Worm (Caenorhabditis elegans) whole organism, L4/young adult: Measurements from ENCODE around the gene mob-1.

Experiments
- W03F9.2 ChIP-seq: fragments of 150-350 bp; optimal IDR thresholded peaks from 2 replicates; lab custom pipeline; 2014; ENCODE audit warnings: missing biosample characterization, missing genetic modification characterization
- dao-5 ChIP-seq: sonication (generic microtip); optimal IDR thresholded peaks from 2 replicates; lab custom pipeline; 2016; ENCODE audit warnings: missing genotype, missing genetic modification characterization, moderate library complexity, missing compliant biosample characterization
- him-1 ChIP-seq: sonication (generic microtip); optimal IDR thresholded peaks from 2 replicates; lab custom pipeline; 2016; ENCODE audit warnings: missing genotype, missing genetic modification reagents, missing genetic modification characterization, missing compliant biosample characterization

Gene mob-1

ce11 chrIV:11882534-11882933 lies 22.2 kb downstream of the mob-1 start:
- TF ChIP-seq him-1 (tag; lab: Kevin White, UChicago), result no peak
- TF ChIP-seq W03F9.2, result no peak
- TF ChIP-seq dao-5, result no peak

- TF ChIP-seq dao-5 (no peak), W03F9.2 (no peak), him-1 (tag; lab: Kevin White, UChicago) (no peak)
Observed at ce11 chrIV:11883478-11883877, 23.1 kb downstream of the mob-1 start.

ce11 chrIV:11885313-11885712 lies 25.0 kb downstream of the mob-1 start, which contains the start of gene let-653:
Gene let-653, plus strand, starts transcription at chrIV:11885613.
- no peak for TF ChIP-seq him-1 (tag; lab: Kevin White, UChicago)
- no peak for TF ChIP-seq dao-5
- no peak for TF ChIP-seq W03F9.2

ce11 chrIV:11892545-11892944 lies 32.2 kb downstream of the mob-1 start:
- TF ChIP-seq W03F9.2, result no peak
- TF ChIP-seq dao-5, result no peak
- TF ChIP-seq him-1 (tag; lab: Kevin White, UChicago), result no peak

ce11 chrIV:11893336-11893735 lies 33.0 kb downstream of the mob-1 start:
- no peak for TF ChIP-seq W03F9.2
- TF ChIP-seq dao-5, result no peak
- TF ChIP-seq him-1 (tag; lab: Kevin White, UChicago), result no peak

ce11 chrIV:11897710-11898109 lies 37.4 kb downstream of the mob-1 start:
- TF ChIP-seq W03F9.2 (no peak), dao-5 (no peak), him-1 (tag; lab: Kevin White, UChicago) (no peak)

ce11 chrIV:11899358-11899757 lies 39.0 kb downstream of the mob-1 start, which contains the start of gene nhr-43:
Gene nhr-43, plus strand, starts transcription at chrIV:11899590.
- TF ChIP-seq dao-5, result no peak
- TF ChIP-seq him-1 (tag; lab: Kevin White, UChicago), result no peak
- no peak for TF ChIP-seq W03F9.2

ce11 chrIV:11900399-11900798 lies 40.0 kb downstream of the mob-1 start:
- TF ChIP-seq him-1 (tag; lab: Kevin White, UChicago) (no peak), dao-5 (no peak), W03F9.2 (no peak)

- TF ChIP-seq W03F9.2, result no peak
- TF ChIP-seq dao-5, result no peak
- TF ChIP-seq him-1 (tag; lab: Kevin White, UChicago), result no peak
Observed at ce11 chrIV:11901215-11901614, 40.9 kb downstream of the mob-1 start.

- TF ChIP-seq him-1 (tag; lab: Kevin White, UChicago) (no peak), dao-5 (no peak), W03F9.2 (no peak)
Observed at ce11 chrIV:11902832-11903231, 42.5 kb downstream of the mob-1 start.

- no peak for TF ChIP-seq him-1 (tag; lab: Kevin White, UChicago)
Observed at ce11 chrIV:11903676-11904075, 43.3 kb downstream of the mob-1 start.

ce11 chrIV:11908733-11909132 lies 48.4 kb downstream of the mob-1 start:
- TF ChIP-seq him-1 (tag; lab: Kevin White, UChicago) (no peak), dao-5 (no peak), W03F9.2 (no peak)

ce11 chrIV:11911723-11912122 lies 51.4 kb downstream of the mob-1 start, which contains the start of gene VZK822L.2:
Gene VZK822L.2, plus strand, starts transcription at chrIV:11912023.
- TF ChIP-seq W03F9.2 (no peak), him-1 (tag; lab: Kevin White, UChicago) (no peak), dao-5 (no peak)
